Worm (Caenorhabditis elegans) whole organism, L3 larva: Measurements from ENCODE around the gene cyp-14A4.

Experiments used
- R02D3.7 ChIP-seq: fragments of 150-350 bp; optimal IDR thresholded peaks from 2 replicates; lab custom pipeline; 2014; ENCODE audit warnings: missing biosample characterization, missing genetic modification characterization
- aly-2 ChIP-seq: fragments of 150-350 bp; optimal IDR thresholded peaks from 2 replicates; lab custom pipeline; 2014; ENCODE audit warnings: missing biosample characterization, missing genetic modification characterization
- ama-1 ChIP-seq: fragments of 150-350 bp; optimal IDR thresholded peaks from 2 replicates; lab custom pipeline; 2018
- ceh-28 ChIP-seq: fragments of 150-350 bp; optimal IDR thresholded peaks from 2 replicates; lab custom pipeline; 2014; ENCODE audit warnings: missing biosample characterization, missing genetic modification reagents, missing genetic modification characterization
- ceh-9 ChIP-seq: sonication (generic microtip); optimal IDR thresholded peaks from 2 replicates; lab custom pipeline; 2018; ENCODE audit warnings: missing biosample characterization, missing genetic modification characterization
- egl-27 ChIP-seq: sonication (generic microtip); optimal IDR thresholded peaks from 4 replicates; lab custom pipeline; 2017; ENCODE audit warnings: missing biosample characterization, missing genetic modification reagents, missing genetic modification characterization
- egl-5 ChIP-seq: fragments of 150-350 bp; optimal IDR thresholded peaks from 2 replicates; lab custom pipeline; 2017; ENCODE audit warnings: missing biosample characterization, missing genetic modification reagents, missing genetic modification characterization, inconsistent platforms
- elt-1 ChIP-seq: fragments of 150-350 bp; optimal IDR thresholded peaks from 2 replicates; lab custom pipeline; 2014; ENCODE audit warnings: missing biosample characterization, missing genetic modification characterization
- elt-2 ChIP-seq: sonication (generic microtip); optimal IDR thresholded peaks from 2 replicates; lab custom pipeline; 2016; ENCODE audit warnings: missing genetic modification reagents, mild to moderate bottlenecking, missing genetic modification characterization, missing compliant biosample characterization
- elt-3 ChIP-seq, 3 experiments: fragments of 150-350 bp in 1 of 3; sonication (generic microtip) in 2 of 3; optimal IDR thresholded peaks; 2 replicates in 2 of 3; 4 replicates in 1 of 3; lab custom pipeline; 2014 to 2017; ENCODE audit warnings: missing biosample characterization in 3 of 3, missing genetic modification characterization in 3 of 3
- eor-1 ChIP-seq, 2 experiments: fragments of 150-350 bp; optimal IDR thresholded peaks; 2 replicates each; lab custom pipeline; 2014 to 2018; ENCODE audit warnings: missing biosample characterization in 2 of 2, missing genetic modification characterization in 2 of 2
- fkh-10 ChIP-seq: sonication (generic microtip); optimal IDR thresholded peaks from 2 replicates; lab custom pipeline; 2017; ENCODE audit warnings: missing biosample characterization, missing genetic modification reagents, missing genetic modification characterization
- fkh-2 ChIP-seq: fragments of 150-350 bp; optimal IDR thresholded peaks from 2 replicates; lab custom pipeline; 2014; ENCODE audit warnings: missing biosample characterization, missing genetic modification reagents, missing genetic modification characterization
- fos-1 ChIP-seq: fragments of 150-350 bp; optimal IDR thresholded peaks from 2 replicates; lab custom pipeline; 2014; ENCODE audit warnings: missing biosample characterization, missing genetic modification characterization
- hmg-11 ChIP-seq: sonication (generic microtip); optimal IDR thresholded peaks from 2 replicates; lab custom pipeline; 2016; ENCODE audit warnings: missing genetic modification characterization, missing compliant biosample characterization
- jun-1 ChIP-seq: fragments of 150-350 bp; optimal IDR thresholded peaks from 2 replicates; lab custom pipeline; 2014; ENCODE audit warnings: missing biosample characterization, missing genetic modification reagents, missing genetic modification characterization
- lin-15B ChIP-seq: fragments of 150-350 bp; optimal IDR thresholded peaks from 2 replicates; lab custom pipeline; 2014; ENCODE audit warnings: missing biosample characterization, missing genetic modification characterization
- lin-39 ChIP-seq: fragments of 150-350 bp; optimal IDR thresholded peaks from 2 replicates; lab custom pipeline; 2018; ENCODE audit warnings: missing biosample characterization, missing genetic modification reagents, missing genetic modification characterization
- lsy-12 ChIP-seq: sonication (generic microtip); optimal IDR thresholded peaks from 2 replicates; lab custom pipeline; 2016; ENCODE audit warnings: mild to moderate bottlenecking, missing genetic modification characterization, missing compliant biosample characterization
- mml-1 ChIP-seq: fragments of 150-350 bp; sonication (generic microtip); optimal IDR thresholded peaks from 3 replicates; lab custom pipeline; 2014; ENCODE audit warnings: missing biosample characterization, missing genetic modification characterization
- nfya-1 ChIP-seq: sonication (generic microtip); optimal IDR thresholded peaks from 2 replicates; lab custom pipeline; 2017; ENCODE audit warnings: missing genetic modification characterization, mild to moderate bottlenecking, missing compliant biosample characterization, antibody characterized with exemption, moderate library complexity; ENCODE audit not compliant: insufficient read depth
- nhr-11 ChIP-seq: fragments of 150-350 bp; optimal IDR thresholded peaks from 2 replicates; lab custom pipeline; 2014; ENCODE audit warnings: missing biosample characterization, missing genetic modification characterization
- nhr-12 ChIP-seq: fragments of 150-350 bp; optimal IDR thresholded peaks from 2 replicates; lab custom pipeline; 2014; ENCODE audit warnings: missing biosample characterization, missing genetic modification characterization
- nhr-23 ChIP-seq: fragments of 150-350 bp; optimal IDR thresholded peaks from 2 replicates; lab custom pipeline; 2014; ENCODE audit warnings: missing biosample characterization, missing genetic modification reagents, missing genetic modification characterization
- nhr-237 ChIP-seq: fragments of 150-350 bp; optimal IDR thresholded peaks from 2 replicates; lab custom pipeline; 2014; ENCODE audit warnings: missing biosample characterization, missing genetic modification characterization
- nhr-25 ChIP-seq: sonication (generic microtip); optimal IDR thresholded peaks from 2 replicates; lab custom pipeline; 2017; ENCODE audit warnings: missing biosample characterization, missing genetic modification characterization
- nhr-28 ChIP-seq: fragments of 150-350 bp; optimal IDR thresholded peaks from 2 replicates; lab custom pipeline; 2014; ENCODE audit warnings: missing biosample characterization, missing genetic modification characterization
- nhr-43 ChIP-seq: sonication (generic microtip); optimal IDR thresholded peaks from 2 replicates; lab custom pipeline; 2016; ENCODE audit warnings: mild to moderate bottlenecking, missing genetic modification characterization, missing compliant biosample characterization; ENCODE audit not compliant: poor library complexity, severe bottlenecking
- nhr-67 ChIP-seq: fragments of 150-350 bp; optimal IDR thresholded peaks from 2 replicates; lab custom pipeline; 2014; ENCODE audit warnings: missing biosample characterization, missing genetic modification characterization
- nhr-76 ChIP-seq: fragments of 150-350 bp; sonication (generic microtip); optimal IDR thresholded peaks from 5 replicates; lab custom pipeline; 2014; ENCODE audit warnings: missing biosample characterization, missing genetic modification characterization
- nhr-77 ChIP-seq: fragments of 150-350 bp; optimal IDR thresholded peaks from 2 replicates; lab custom pipeline; 2014; ENCODE audit warnings: missing biosample characterization, missing genetic modification characterization
- pha-4 ChIP-seq: fragments of 150-350 bp; optimal IDR thresholded peaks from 2 replicates; lab custom pipeline; 2014; ENCODE audit warnings: missing biosample characterization, missing genetic modification reagents, missing genetic modification characterization
- pqm-1 ChIP-seq: fragments of 150-350 bp; optimal IDR thresholded peaks from 2 replicates; lab custom pipeline; 2017; ENCODE audit warnings: missing biosample characterization, missing genetic modification characterization, inconsistent platforms
- sea-2 ChIP-seq: fragments of 150-350 bp; sonication (generic microtip); optimal IDR thresholded peaks from 4 replicates; lab custom pipeline; 2014; ENCODE audit warnings: missing biosample characterization, missing genetic modification reagents, missing genetic modification characterization
- skn-1 ChIP-seq: fragments of 150-350 bp; optimal IDR thresholded peaks from 2 replicates; lab custom pipeline; 2014; ENCODE audit warnings: missing biosample characterization, missing genetic modification characterization
- snpc-4 ChIP-seq: fragments of 150-350 bp; optimal IDR thresholded peaks from 2 replicates; lab custom pipeline; 2014; ENCODE audit warnings: missing biosample characterization, missing genetic modification characterization
- unc-62 ChIP-seq: fragments of 150-350 bp; sonication (generic microtip); optimal IDR thresholded peaks from 4 replicates; lab custom pipeline; 2014; ENCODE audit warnings: missing biosample characterization, missing genetic modification reagents, missing genetic modification characterization
- zag-1 ChIP-seq: fragments of 150-350 bp; optimal IDR thresholded peaks from 2 replicates; lab custom pipeline; 2014; ENCODE audit warnings: missing biosample characterization, missing genetic modification characterization
- ztf-4 ChIP-seq: fragments of 150-350 bp; optimal IDR thresholded peaks from 2 replicates; lab custom pipeline; 2014; ENCODE audit warnings: missing biosample characterization, missing genetic modification characterization

Gene cyp-14A4

ce11 chrX:13324326-13324725 is 40.3 kb upstream of the cyp-14A4 start:
- TF ChIP-seq nhr-25 (peak; percentile 19), R02D3.7 (tag; lab: Kevin White, UChicago) (no peak)

- no peak for TF ChIP-seq nhr-67 (tag; lab: Kevin White, UChicago)
- no peak for TF ChIP-seq aly-2 (tag; lab: Kevin White, UChicago)
- TF ChIP-seq snpc-4 (tag; lab: Kevin White, UChicago): no peak
- no peak for TF ChIP-seq nhr-23 (tag; lab: Kevin White, UChicago)
- no peak for TF ChIP-seq nhr-237 (tag; lab: Kevin White, UChicago)
- no peak for TF ChIP-seq lin-15B (tag; lab: Kevin White, UChicago)
- TF ChIP-seq jun-1 (tag; lab: Kevin White, UChicago): no peak
- no peak for TF ChIP-seq nhr-76 (tag; lab: Kevin White, UChicago)
- TF ChIP-seq eor-1 (tag; optimal IDR thresholded peaks at IDR 0.05; lab: Kevin White, UChicago): no peak
- no peak for TF ChIP-seq ztf-4
- TF ChIP-seq fos-1 (tag; lab: Kevin White, UChicago): no peak
- no peak for TF ChIP-seq ama-1 (lab: Kevin White, UChicago)
- no peak for TF ChIP-seq pqm-1 (tag; lab: Kevin White, UChicago)
- no peak for TF ChIP-seq nhr-25
- no peak for TF ChIP-seq sea-2 (GFP tag; lab: Kevin White, UChicago)
- TF ChIP-seq elt-1 (tag; lab: Kevin White, UChicago): no peak
- TF ChIP-seq nhr-28 (tag; lab: Kevin White, UChicago): no peak
- no peak for TF ChIP-seq pha-4 (tag; lab: Kevin White, UChicago)
- TF ChIP-seq hmg-11 (tag; lab: Kevin White, UChicago): no peak
Observed at ce11 chrX:13323697-13324096, 39.7 kb upstream of the cyp-14A4 start.

DNA sequence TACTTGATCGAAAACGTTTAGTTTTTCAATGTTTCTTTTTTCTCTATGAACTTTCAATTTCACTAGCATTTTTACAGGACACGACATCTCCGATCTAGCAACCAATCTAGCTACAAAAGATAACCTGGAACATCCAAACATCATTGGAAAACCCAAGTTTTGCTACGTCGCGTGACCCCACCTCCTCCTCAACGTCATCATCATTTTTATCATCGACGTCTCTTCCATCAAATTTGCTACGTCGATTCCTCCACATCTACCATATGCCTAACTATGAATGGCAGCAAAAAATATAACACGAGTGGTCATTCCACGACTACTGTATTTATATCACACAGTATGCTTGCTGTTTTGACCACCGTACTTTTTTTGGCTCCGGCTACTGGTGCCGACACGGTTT is 38.9 kb upstream of the cyp-14A4 start, which contains the start of gene F46G10.2:
Gene F46G10.2 (plus strand): TSS at position 78 of the 400 bp plus-strand sequence.
- peak; percentile 19 for TF ChIP-seq nhr-23 (tag; lab: Kevin White, UChicago)
- no peak for TF ChIP-seq fkh-10 (GFP tag; lab: Kevin White, UChicago)
- peak; percentile 58 for TF ChIP-seq ama-1 (lab: Kevin White, UChicago)

DNA sequence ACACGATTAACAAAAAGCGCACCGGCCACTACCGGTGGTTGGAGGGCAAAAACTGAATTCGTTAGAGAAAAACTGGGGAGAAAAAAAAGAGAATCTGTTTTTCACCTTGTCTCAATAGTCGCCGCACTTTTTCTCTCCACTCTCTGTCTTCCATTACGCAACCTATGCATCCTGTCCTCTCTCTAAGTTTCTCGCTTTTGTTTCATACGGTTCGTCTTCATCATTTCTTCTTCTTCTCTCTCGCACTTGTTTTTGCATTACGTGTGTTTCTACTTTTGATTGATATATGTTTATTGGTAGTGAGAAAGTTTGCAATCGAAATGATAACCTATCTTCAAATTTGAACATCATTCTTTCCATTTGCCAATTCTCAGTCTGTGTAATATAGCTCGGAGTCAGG is 36.6 kb upstream of the cyp-14A4 start:
- TF ChIP-seq egl-5 (tag; lab: Kevin White, UChicago) (peak; percentile 53), nhr-76 (tag; lab: Kevin White, UChicago) (no peak), skn-1 (tag; lab: Kevin White, UChicago) (no peak), mml-1 (no peak), nhr-77 (tag; lab: Kevin White, UChicago) (no peak), zag-1 (no peak), elt-1 (tag; lab: Kevin White, UChicago) (no peak), lin-39 (tag; lab: Kevin White, UChicago) (no peak), jun-1 (tag; lab: Kevin White, UChicago) (peak; percentile 45), ztf-4 (no peak), egl-27 (tag; lab: Kevin White, UChicago) (no peak), nhr-12 (no peak), nfya-1 (tag; lab: Kevin White, UChicago) (peak; percentile 41), elt-2 (tag; lab: Kevin White, UChicago) (peak; percentile 34), elt-3 (tag; optimal IDR thresholded peaks at IDR 0.05; lab: Kevin White, UChicago) (peak in 1 of 3 experiments; percentile 35), fos-1 (tag; lab: Kevin White, UChicago) (no peak), nhr-237 (tag; lab: Kevin White, UChicago) (no peak), ama-1 (lab: Kevin White, UChicago) (peak; percentile 59), R02D3.7 (tag; lab: Kevin White, UChicago) (no peak), lin-15B (tag; lab: Kevin White, UChicago) (no peak), ceh-9 (tag; lab: Kevin White, UChicago) (no peak), unc-62 (GFP tag; lab: Kevin White, UChicago) (peak; percentile 29), snpc-4 (tag; lab: Kevin White, UChicago) (no peak), hmg-11 (tag; lab: Kevin White, UChicago) (no peak), fkh-10 (GFP tag; lab: Kevin White, UChicago) (no peak), ceh-28 (tag; lab: Kevin White, UChicago) (peak; percentile 15), nhr-25 (peak; percentile 56), aly-2 (tag; lab: Kevin White, UChicago) (no peak), pqm-1 (tag; lab: Kevin White, UChicago) (peak; percentile 26), lsy-12 (tag; lab: Kevin White, UChicago) (no peak), nhr-23 (tag; lab: Kevin White, UChicago) (peak; percentile 72), nhr-67 (tag; lab: Kevin White, UChicago) (no peak), fkh-2 (tag; lab: Kevin White, UChicago) (no peak), pha-4 (tag; lab: Kevin White, UChicago) (no peak), nhr-43 (peak; percentile 37), nhr-11 (tag; lab: Kevin White, UChicago) (no peak)
